Worm (Caenorhabditis elegans) whole organism, L1 larva: ENCODE results near the gene cyn-16.

Experiments used
- ces-1 ChIP-seq: fragments of 150-350 bp; optimal IDR thresholded peaks from 2 replicates; lab custom pipeline; 2014; ENCODE audit warnings: missing biosample characterization, missing genetic modification reagents, missing genetic modification characterization
- ets-5 ChIP-seq: fragments of 200-800 bp; sonication (Bioruptor generic); IDR thresholded peaks from 2 replicates; pipeline ENCODE4 v1.3.6; 2022; ENCODE audit warnings: missing genetic modification characterization, missing compliant biosample characterization
- fos-1 ChIP-seq: fragments of 150-350 bp; optimal IDR thresholded peaks from 2 replicates; lab custom pipeline; 2014; ENCODE audit warnings: missing biosample characterization, missing genetic modification characterization
- lin-13 ChIP-seq: fragments of 150-350 bp; optimal IDR thresholded peaks from 2 replicates; lab custom pipeline; 2014; ENCODE audit warnings: missing biosample characterization, missing genetic modification reagents, missing genetic modification characterization
- lsy-2 ChIP-seq, 2 experiments: fragments of 150-350 bp; optimal IDR thresholded peaks; 2 replicates each; lab custom pipeline; 2014; ENCODE audit warnings: missing biosample characterization in 2 of 2, missing genetic modification characterization in 2 of 2
- mab-9 ChIP-seq: fragments of 200-800 bp; sonication (Bioruptor generic); IDR thresholded peaks from 2 replicates; pipeline ENCODE4 v1.3.6; 2022; ENCODE audit warnings: missing genetic modification reagents, missing genetic modification characterization, missing compliant biosample characterization
- mep-1 ChIP-seq: fragments of 150-350 bp; optimal IDR thresholded peaks from 2 replicates; lab custom pipeline; 2014; ENCODE audit warnings: missing biosample characterization, missing genetic modification characterization
- nhr-28 ChIP-seq: fragments of 150-350 bp; optimal IDR thresholded peaks from 2 replicates; lab custom pipeline; 2014; ENCODE audit warnings: missing biosample characterization, missing genetic modification characterization
- rnt-1 ChIP-seq: sonication (generic microtip); optimal IDR thresholded peaks from 2 replicates; lab custom pipeline; 2016; ENCODE audit warnings: mild to moderate bottlenecking, missing genetic modification characterization, moderate library complexity, missing compliant biosample characterization
- snpc-4 ChIP-seq: fragments of 150-350 bp; optimal IDR thresholded peaks from 2 replicates; lab custom pipeline; 2014; ENCODE audit warnings: missing biosample characterization, missing genetic modification characterization
- sptf-1 ChIP-seq: fragments of 150-350 bp; optimal IDR thresholded peaks from 2 replicates; lab custom pipeline; 2014; ENCODE audit warnings: missing biosample characterization, missing genetic modification characterization
- unc-98 ChIP-seq: fragments of 200-800 bp; sonication (Bioruptor generic); IDR thresholded peaks from 2 replicates; pipeline ENCODE4 v1.3.6; 2022; ENCODE audit warnings: missing genetic modification characterization, missing compliant biosample characterization
- zag-1 ChIP-seq: fragments of 150-350 bp; optimal IDR thresholded peaks from 2 replicates; lab custom pipeline; 2014; ENCODE audit warnings: missing biosample characterization, missing genetic modification characterization

DNA sequence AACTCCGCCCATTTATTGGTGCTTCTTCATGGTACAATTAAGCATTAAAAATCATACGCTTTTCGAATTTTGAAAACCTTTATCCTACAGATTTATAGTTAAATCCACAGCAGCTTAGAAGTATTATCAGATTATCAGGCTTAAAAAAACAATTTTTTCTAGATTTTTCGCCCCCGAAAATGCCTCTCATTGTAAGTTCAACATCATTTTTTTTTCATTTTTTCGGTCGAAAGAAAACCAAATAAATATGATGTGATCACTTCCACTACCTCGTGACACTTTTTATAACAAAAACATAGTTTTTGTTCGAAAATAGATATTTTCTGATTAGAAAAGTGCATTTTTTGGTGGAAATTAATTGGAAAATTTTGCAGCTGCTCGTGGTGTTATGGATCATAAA lies 4.6 kb upstream of the cyn-16 start:
- TF ChIP-seq lin-13 (GFP tag; lab: Kevin White, UChicago) (no peak), mab-9 (no peak), mep-1 (tag; lab: Kevin White, UChicago) (no peak), snpc-4 (tag; lab: Kevin White, UChicago) (no peak), rnt-1 (no peak), ces-1 (no peak), fos-1 (no peak), ets-5 (GFP tag; lab: Robert Waterston, UW) (no peak), nhr-28 (tag; lab: Kevin White, UChicago) (no peak), sptf-1 (no peak), zag-1 (no peak), lsy-2 (tag; optimal IDR thresholded peaks at IDR 0.05; lab: Kevin White, UChicago) (no peak), unc-98 (no peak)
